Worm (Caenorhabditis elegans) whole organism, L4/young adult: ENCODE data around the gene msp-57.

Source experiments
- dao-5 ChIP-seq: sonication (generic microtip); optimal IDR thresholded peaks from 2 replicates; lab custom pipeline; 2016; ENCODE audit warnings: missing genotype, missing genetic modification characterization, moderate library complexity, missing compliant biosample characterization
- him-1 ChIP-seq: sonication (generic microtip); optimal IDR thresholded peaks from 2 replicates; lab custom pipeline; 2016; ENCODE audit warnings: missing genotype, missing genetic modification reagents, missing genetic modification characterization, missing compliant biosample characterization

- TF ChIP-seq him-1 (tag; lab: Kevin White, UChicago) (no peak), dao-5 (tag; lab: Kevin White, UChicago) (no peak)
Observed at ce11 chrIV:5110391-5110930, 48.1 kb downstream of the msp-57 start.
